Worm (Caenorhabditis elegans): ENCODE data around the gene T08H10.3.

ce11 chrV:4450523-4451089 is 20.6 kb upstream of the T08H10.3 start, which contains the start of gene rft-2:
- TF ChIP-seq nhr-11 (tag; optimal IDR thresholded peaks at IDR 0.05) (no peak), lin-13 (GFP tag; optimal IDR thresholded peaks at IDR 0.05) (peak; percentile 62), unc-39 (tag; optimal IDR thresholded peaks at IDR 0.05) (no peak), ama-1 (optimal IDR thresholded peaks at IDR 0.05) (no peak), sem-4 (tag; optimal IDR thresholded peaks at IDR 0.05) (peak; percentile 46), aly-2 (tag; optimal IDR thresholded peaks at IDR 0.05) (no peak), nhr-23 (tag; optimal IDR thresholded peaks at IDR 0.05) (no peak), zag-1 (tag; optimal IDR thresholded peaks at IDR 0.05) (no peak)
